Fruit fly (Drosophila melanogaster) whole organism, prepupa: ENCODE data around the gene pit.

Experiments
- CG10631 ChIP-seq: fragments of 200-800 bp; sonication (Bioruptor generic); optimal IDR thresholded peaks from 2 replicates; lab custom pipeline; 2016; ENCODE audit warnings: missing biosample characterization, missing genetic modification characterization
- CG10669 ChIP-seq: fragments of 200-800 bp; sonication (Bioruptor generic); optimal IDR thresholded peaks from 3 replicates; lab custom pipeline; 2018; ENCODE audit warnings: missing biosample characterization, mild to moderate bottlenecking, missing genetic modification characterization, moderate library complexity
- CG11294 ChIP-seq: fragments of 200-800 bp; sonication (Bioruptor generic); IDR thresholded peaks from 2 replicates; pipeline ENCODE4 v1.3.6; 2022; ENCODE audit warnings: missing biosample characterization, missing genetic modification characterization
- CG11762 ChIP-seq: fragments of 200-800 bp; sonication (Bioruptor generic); optimal IDR thresholded peaks from 3 replicates; lab custom pipeline; 2016; ENCODE audit warnings: missing biosample characterization, missing genetic modification characterization; ENCODE audit not compliant: insufficient read depth
- CG11902 ChIP-seq: fragments of 200-800 bp; sonication (Bioruptor generic); optimal IDR thresholded peaks from 3 replicates; lab custom pipeline; 2016; ENCODE audit warnings: missing biosample characterization, missing genetic modification characterization
- CG1621 ChIP-seq: fragments of 200-800 bp; sonication (Bioruptor generic); optimal IDR thresholded peaks from 3 replicates; lab custom pipeline; 2018; ENCODE audit warnings: missing biosample characterization, mild to moderate bottlenecking, missing genetic modification characterization
- CG3032 ChIP-seq: fragments of 200-800 bp; optimal IDR thresholded peaks from 2 replicates; lab custom pipeline; 2019; ENCODE audit warnings: missing biosample characterization, mild to moderate bottlenecking, missing genetic modification characterization, moderate library complexity
- CG31627 ChIP-seq: fragments of 200-800 bp; sonication (Bioruptor generic); optimal IDR thresholded peaks from 3 replicates; lab custom pipeline; 2016; ENCODE audit warnings: missing biosample characterization, missing genetic modification characterization
- CG32006 ChIP-seq: fragments of 200-800 bp; sonication (Bioruptor generic); optimal IDR thresholded peaks from 3 replicates; lab custom pipeline; 2017; ENCODE audit warnings: missing biosample characterization, mild to moderate bottlenecking, missing genetic modification characterization
- CG34406 ChIP-seq: fragments of 200-800 bp; sonication (Bioruptor generic); optimal IDR thresholded peaks from 3 replicates; lab custom pipeline; 2016; ENCODE audit warnings: missing biosample characterization, missing genetic modification characterization
- CG4318 ChIP-seq: fragments of 200-800 bp; sonication (Bioruptor generic); optimal IDR thresholded peaks from 3 replicates; lab custom pipeline; 2017; ENCODE audit warnings: missing biosample characterization, mild to moderate bottlenecking, missing genetic modification characterization
- CG6276 ChIP-seq: fragments of 200-800 bp; sonication (Bioruptor generic); optimal IDR thresholded peaks from 2 replicates; lab custom pipeline; 2017; ENCODE audit warnings: missing biosample characterization, mild to moderate bottlenecking, missing genetic modification characterization
- CG6792 ChIP-seq: fragments of 200-800 bp; sonication (Bioruptor generic); optimal IDR thresholded peaks from 3 replicates; lab custom pipeline; 2016; ENCODE audit warnings: missing biosample characterization, missing genetic modification characterization
- CG7368 ChIP-seq: fragments of 200-800 bp; sonication (Bioruptor generic); optimal IDR thresholded peaks from 3 replicates; lab custom pipeline; 2016; ENCODE audit warnings: missing biosample characterization, missing genetic modification characterization
- CG9139 ChIP-seq: fragments of 200-800 bp; sonication (Bioruptor generic); optimal IDR thresholded peaks from 3 replicates; lab custom pipeline; 2017; ENCODE audit warnings: missing biosample characterization, mild to moderate bottlenecking, missing genetic modification characterization
- Hr38 ChIP-seq: sonication (Bioruptor generic); optimal IDR thresholded peaks from 2 replicates; lab custom pipeline; 2016; ENCODE audit warnings: missing biosample characterization, missing genetic modification characterization
- Hr39 ChIP-seq: fragments of 200-800 bp; sonication (Bioruptor generic); optimal IDR thresholded peaks from 2 replicates; lab custom pipeline; 2016; ENCODE audit warnings: missing biosample characterization, missing genetic modification characterization
- Lpt ChIP-seq: fragments of 200-800 bp; sonication (Bioruptor generic); optimal IDR thresholded peaks from 3 replicates; lab custom pipeline; 2016; ENCODE audit warnings: missing biosample characterization, missing genetic modification characterization
- Sox102F ChIP-seq: fragments of 200-800 bp; sonication (Bioruptor generic); optimal IDR thresholded peaks from 2 replicates; lab custom pipeline; 2016; ENCODE audit warnings: missing biosample characterization, mild to moderate bottlenecking, missing genetic modification characterization
- Sox14 ChIP-seq: fragments of 200-800 bp; sonication (Bioruptor generic); optimal IDR thresholded peaks from 3 replicates; lab custom pipeline; 2016; ENCODE audit warnings: missing biosample characterization, missing genetic modification characterization
- Sox15 ChIP-seq: fragments of 200-800 bp; sonication (Bioruptor generic); optimal IDR thresholded peaks from 3 replicates; lab custom pipeline; 2016; ENCODE audit warnings: missing biosample characterization, missing genetic modification characterization
- achi ChIP-seq: fragments of 200-800 bp; sonication (Bioruptor generic); optimal IDR thresholded peaks from 3 replicates; lab custom pipeline; 2016; ENCODE audit warnings: missing biosample characterization, missing genetic modification characterization
- cyc ChIP-seq: fragments of 200-800 bp; sonication (Bioruptor generic); optimal IDR thresholded peaks from 3 replicates; lab custom pipeline; 2016; ENCODE audit warnings: missing biosample characterization, missing genetic modification characterization
- dac ChIP-seq: fragments of 200-800 bp; sonication (Bioruptor generic); optimal IDR thresholded peaks from 2 replicates; lab custom pipeline; 2017; ENCODE audit warnings: missing biosample characterization, mild to moderate bottlenecking, missing genetic modification characterization
- dsx ChIP-seq: fragments of 200-800 bp; optimal IDR thresholded peaks from 3 replicates; lab custom pipeline; 2019; ENCODE audit warnings: missing biosample characterization, mild to moderate bottlenecking, missing genetic modification characterization, moderate library complexity; ENCODE audit not compliant: poor library complexity, severe bottlenecking
- esn ChIP-seq: fragments of 200-800 bp; sonication (Bioruptor generic); optimal IDR thresholded peaks from 2 replicates; lab custom pipeline; 2016; ENCODE audit warnings: missing biosample characterization, mild to moderate bottlenecking, missing genetic modification characterization, moderate library complexity
- fkh ChIP-seq: fragments of 200-800 bp; sonication (Bioruptor generic); optimal IDR thresholded peaks from 3 replicates; lab custom pipeline; 2017; ENCODE audit warnings: missing biosample characterization, mild to moderate bottlenecking, missing genetic modification characterization, moderate library complexity
- lz ChIP-seq: fragments of 200-800 bp; sonication (Bioruptor generic); optimal IDR thresholded peaks from 3 replicates; lab custom pipeline; 2016; ENCODE audit warnings: missing biosample characterization, missing genetic modification characterization
- pdm3 ChIP-seq: fragments of 200-800 bp; sonication (Bioruptor generic); optimal IDR thresholded peaks from 3 replicates; lab custom pipeline; 2016; ENCODE audit warnings: missing biosample characterization, missing genetic modification characterization
- salr ChIP-seq, 2 experiments: fragments of 200-800 bp; sonication (Bioruptor generic); optimal IDR thresholded peaks; 3 replicates each; lab custom pipeline; 2016 to 2018; ENCODE audit warnings: missing biosample characterization in 2 of 2, missing genetic modification characterization in 2 of 2, mild to moderate bottlenecking in 1 of 2
- svp ChIP-seq: fragments of 200-800 bp; sonication (Bioruptor generic); peaks from one replicate; lab custom pipeline; 2016; ENCODE audit warnings: missing biosample characterization, missing genetic modification characterization
- vri ChIP-seq: fragments of 200-800 bp; sonication (Bioruptor generic); optimal IDR thresholded peaks from 3 replicates; lab custom pipeline; 2016; ENCODE audit warnings: missing biosample characterization, mild to moderate bottlenecking, missing genetic modification characterization

The pit gene

dm6 chr3R:22080161-22080560, 46.1 kb downstream of the pit start, which contains the start of gene CG13408:
CG13408 (plus strand) TSS chr3R:22080382.
- TF ChIP-seq CG11902 (GFP tag; lab: Kevin White, UChicago) (no peak), salr (GFP tag; optimal IDR thresholded peaks at IDR 0.05; lab: Kevin White, UChicago) (no peak), pdm3 (no peak), lz (no peak), cyc (GFP tag; lab: Kevin White, UChicago) (no peak), Hr39 (GFP tag; lab: Kevin White, UChicago) (no peak), esn (GFP tag; lab: Kevin White, UChicago) (no peak), CG32006 (GFP tag; lab: Kevin White, UChicago) (no peak), CG4318 (GFP tag; lab: Kevin White, UChicago) (no peak), Sox15 (GFP tag; lab: Kevin White, UChicago) (no peak), CG10631 (no peak), CG6792 (GFP tag; lab: Kevin White, UChicago) (no peak), Hr38 (GFP tag; lab: Kevin White, UChicago) (no peak), svp (no peak)

dm6 chr3R:22086297-22086696, 52.2 kb downstream of the pit start, which contains the start of gene BomT3:
BomT3 (minus strand) TSS chr3R:22086397.
- TF ChIP-seq CG34406 (no peak), pdm3 (no peak), CG1621 (tag; lab: Kevin White, UChicago) (no peak), CG10669 (GFP tag; lab: Kevin White, UChicago) (no peak), CG9139 (GFP tag; lab: Kevin White, UChicago) (no peak), cyc (GFP tag; lab: Kevin White, UChicago) (no peak), CG4318 (GFP tag; lab: Kevin White, UChicago) (no peak), Lpt (GFP tag; lab: Kevin White, UChicago) (no peak), svp (no peak), Sox14 (GFP tag; lab: Kevin White, UChicago) (no peak), CG11294 (GFP tag; lab: Robert Waterston, UW) (no peak), CG11762 (GFP tag; lab: Kevin White, UChicago) (no peak), dsx (GFP tag; lab: Kevin White, UChicago) (no peak), CG6276 (GFP tag; lab: Kevin White, UChicago) (no peak), dac (GFP tag; lab: Kevin White, UChicago) (no peak)

- TF ChIP-seq CG31627 = no peak
- no peak for TF ChIP-seq CG10631
- TF ChIP-seq CG7368 (GFP tag; lab: Kevin White, UChicago) = no peak
- TF ChIP-seq CG11902 (GFP tag; lab: Kevin White, UChicago) = no peak
- no peak for TF ChIP-seq Sox15 (GFP tag; lab: Kevin White, UChicago)
- no peak for TF ChIP-seq CG3032
- no peak for TF ChIP-seq Sox102F (GFP tag; lab: Kevin White, UChicago)
- no peak for TF ChIP-seq svp
- TF ChIP-seq achi (GFP tag; lab: Kevin White, UChicago) = no peak
- no peak for TF ChIP-seq CG6792 (GFP tag; lab: Kevin White, UChicago)
- no peak for TF ChIP-seq fkh (GFP tag; lab: Kevin White, UChicago)
- no peak for TF ChIP-seq Sox14 (GFP tag; lab: Kevin White, UChicago)
- no peak for TF ChIP-seq vri
Observed at dm6 chr3R:22086775-22087174, 52.7 kb downstream of the pit start, which contains the start of gene BomBc3. BomBc3 (plus strand) TSS chr3R:22087075.
